Fruit fly (Drosophila melanogaster): ENCODE results near the gene Sf3a1.

dm6 chr3R:17018902-17019527 lies 16.9 kb upstream of the Sf3a1 start:
- TF ChIP-seq CG17806 (tag; optimal IDR thresholded peaks at IDR 0.05) (peak; percentile 22), CG14655 (GFP tag; optimal IDR thresholded peaks at IDR 0.05) (peak; percentile 47), EcR (GFP tag; optimal IDR thresholded peaks at IDR 0.05) (peak; percentile 76), Pif1B (GFP tag; optimal IDR thresholded peaks at IDR 0.05) (no peak), CG4496 (GFP tag; IDR thresholded peaks at IDR 0.05) (0 out of 3 replicates have a peak, but pooled peaks have one; percentile 17), CG8159 (tag; optimal IDR thresholded peaks at IDR 0.05) (peak; percentile 51), CG34367 (tag; optimal IDR thresholded peaks at IDR 0.05) (no peak), Pif1A (GFP tag; optimal IDR thresholded peaks at IDR 0.05) (peak; percentile 6), CG9948 (tag; optimal IDR thresholded peaks at IDR 0.05) (peak; percentile 19), CG32121 (GFP tag; IDR thresholded peaks at IDR 0.05) (no peak)

Data from whole organism, pupa.